Worm (Caenorhabditis elegans): ENCODE data around the gene T24A6.17.

The T24A6.17 gene

DNA sequence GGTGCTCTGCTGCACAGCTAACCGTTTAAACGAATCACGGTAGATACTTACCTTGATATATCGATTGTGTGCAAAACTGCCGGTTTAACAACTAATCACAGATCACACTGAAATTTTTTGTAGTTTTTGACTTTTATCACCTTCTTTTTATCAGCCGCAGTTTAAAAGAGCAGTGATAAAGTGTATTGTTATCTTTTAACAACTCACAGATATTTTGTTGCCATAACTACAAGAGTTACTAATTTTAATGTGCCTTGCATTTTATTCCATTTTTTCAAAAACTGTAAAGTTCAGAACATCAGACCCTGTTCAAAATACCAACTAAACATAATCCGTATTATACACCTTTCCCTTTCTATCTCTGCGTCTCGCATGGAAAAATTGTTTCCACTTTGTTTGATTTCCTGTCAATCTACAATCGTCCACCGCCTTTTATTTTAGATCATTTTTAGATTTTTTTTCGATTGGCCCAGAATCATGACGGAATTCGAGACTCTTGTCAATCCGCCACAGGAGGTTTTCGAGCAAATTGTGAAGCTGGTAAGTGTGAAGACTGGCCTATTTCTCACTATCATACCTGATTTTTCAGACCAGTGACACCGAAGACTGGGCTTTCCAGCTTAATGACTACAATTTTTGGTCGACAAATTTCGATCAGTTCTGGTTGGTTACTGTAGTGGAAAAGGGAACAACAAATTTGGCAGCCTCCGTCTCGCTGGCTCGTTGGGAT lies 11.3 kb downstream of the T24A6.17 start, which contains the start of gene T24A6.20:
Gene T24A6.20, plus strand, starts transcription at position 395 of the 730 bp plus-strand sequence.
- TF ChIP-seq elt-3 (tag; optimal IDR thresholded peaks at IDR 0.05) (no peak), unc-62 (GFP tag; optimal IDR thresholded peaks at IDR 0.05) (no peak), blmp-1 (tag; optimal IDR thresholded peaks at IDR 0.05) (peak; percentile 35), ets-5 (GFP tag; IDR thresholded peaks at IDR 0.05) (no peak), lin-15B (tag; optimal IDR thresholded peaks at IDR 0.05) (no peak), sox-4 (tag; optimal IDR thresholded peaks at IDR 0.05) (no peak), vab-15 (tag; optimal IDR thresholded peaks at IDR 0.05) (no peak), elt-2 (tag; optimal IDR thresholded peaks at IDR 0.05) (peak; percentile 70), lin-14 (GFP tag; optimal IDR thresholded peaks at IDR 0.05) (no peak), efl-1 (optimal IDR thresholded peaks at IDR 0.05) (no peak), efl-1 (GFP tag; optimal IDR thresholded peaks at IDR 0.05 in 1 of 2) (peak in 1 of 2 experiments; percentile 91), fkh-8 (tag; optimal IDR thresholded peaks at IDR 0.05) (no peak), ces-1 (GFP tag; optimal IDR thresholded peaks at IDR 0.05) (no peak), nhr-19 (GFP tag; conservative IDR thresholded peaks at IDR 0.05) (no peak), unc-98 (GFP tag; IDR thresholded peaks at IDR 0.05) (no peak), lin-35 (GFP tag; optimal IDR thresholded peaks at IDR 0.05) (no peak), aha-1 (tag; optimal IDR thresholded peaks at IDR 0.05) (no peak)

DNA sequence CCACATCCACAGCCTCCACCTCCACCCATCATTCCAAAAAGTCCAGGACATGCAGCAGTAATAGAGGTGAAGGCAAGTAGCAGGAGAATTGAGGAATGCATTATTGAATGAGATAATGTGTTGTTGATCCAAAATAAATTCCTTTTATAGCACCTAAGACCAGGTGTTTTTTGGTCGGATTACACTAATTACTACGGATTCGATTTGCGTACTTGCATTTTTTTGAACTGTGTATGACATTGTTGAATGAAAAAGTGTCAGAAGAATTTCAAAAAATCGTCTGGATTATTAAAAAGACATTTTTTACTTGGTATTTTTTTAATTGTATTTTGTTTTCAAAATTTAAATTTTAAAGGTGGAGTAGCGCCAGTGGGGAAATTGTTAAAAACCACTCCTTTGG lies 12.5 kb downstream of the T24A6.17 start, which contains the start of gene grl-28:
Gene grl-28, minus strand, starts transcription at position 101 of the 400 bp plus-strand sequence.
- peak; percentile 1 for TF ChIP-seq nhr-85 (tag)
- TF ChIP-seq ets-5 (GFP tag; IDR thresholded peaks at IDR 0.05) = no peak

DNA sequence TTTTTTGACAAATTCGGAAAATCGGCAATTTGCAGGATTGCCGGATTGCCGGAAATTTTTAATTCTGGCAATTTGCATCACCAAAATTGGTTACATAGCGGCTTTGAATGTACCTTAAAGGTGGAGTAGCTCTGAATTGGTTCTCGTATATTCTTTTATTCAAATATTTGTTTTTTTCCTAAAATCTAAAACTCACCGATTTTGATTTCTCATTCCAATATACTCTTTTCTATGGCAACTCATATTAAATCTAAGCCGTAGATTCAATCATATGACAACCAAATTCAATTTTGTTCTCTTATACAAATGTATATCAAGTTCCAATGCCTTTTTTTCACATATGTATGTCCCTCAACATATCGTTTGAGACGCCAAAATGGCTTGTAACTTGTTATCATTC lies 14.7 kb downstream of the T24A6.17 start, which contains the start of gene sri-21:
Gene sri-21, plus strand, starts transcription at position 301 of the 400 bp plus-strand sequence.
- TF ChIP-seq nhr-20 (tag; optimal IDR thresholded peaks at IDR 0.05) = no peak
- no peak for TF ChIP-seq ceh-90 (tag; optimal IDR thresholded peaks at IDR 0.05)
- TF ChIP-seq F16B12.6 (tag; optimal IDR thresholded peaks at IDR 0.05) = no peak
- no peak for TF ChIP-seq lir-3 (tag; optimal IDR thresholded peaks at IDR 0.05; ENCODE audit: poor library complexity)
- TF ChIP-seq egl-27 (tag; optimal IDR thresholded peaks at IDR 0.05) = no peak
- no peak for TF ChIP-seq zag-1 (tag; optimal IDR thresholded peaks at IDR 0.05)
- TF ChIP-seq dpl-1 (GFP tag; optimal IDR thresholded peaks at IDR 0.05) = no peak
- no peak for TF ChIP-seq ceh-63 (GFP tag; optimal IDR thresholded peaks at IDR 0.05)

DNA sequence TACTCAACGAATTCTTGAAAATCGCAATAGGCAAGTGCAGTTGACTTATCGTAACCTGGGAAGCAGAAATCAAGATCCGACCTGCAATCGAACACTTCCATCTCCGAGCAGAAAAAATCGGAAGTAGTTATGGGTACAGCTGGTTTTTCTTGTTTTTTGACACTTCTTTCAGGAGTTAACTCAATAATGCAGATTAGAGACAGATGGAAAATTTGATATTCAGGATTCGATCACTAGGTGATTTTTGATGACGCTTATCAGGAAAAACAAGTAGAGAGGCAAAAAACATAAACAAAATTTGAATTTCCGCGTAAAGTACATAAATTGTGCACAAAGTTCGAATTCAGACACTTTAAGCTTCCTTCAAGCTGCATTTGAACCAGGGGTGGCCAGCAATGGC lies 15.4 kb downstream of the T24A6.17 start, which contains the start of gene srw-130:
Gene srw-130, minus strand, starts transcription at position 101 of the 400 bp plus-strand sequence.
- TF ChIP-seq elt-2 (tag; optimal IDR thresholded peaks at IDR 0.05) = no peak
- TF ChIP-seq lin-13 (GFP tag; optimal IDR thresholded peaks at IDR 0.05) = no peak
- TF ChIP-seq aha-1 (tag; optimal IDR thresholded peaks at IDR 0.05) = no peak
- TF ChIP-seq nhr-71 (tag; optimal IDR thresholded peaks at IDR 0.05) = no peak
- no peak for TF ChIP-seq ceh-63 (GFP tag; optimal IDR thresholded peaks at IDR 0.05)
- TF ChIP-seq irx-1 (tag; optimal IDR thresholded peaks at IDR 0.05) = no peak

DNA sequence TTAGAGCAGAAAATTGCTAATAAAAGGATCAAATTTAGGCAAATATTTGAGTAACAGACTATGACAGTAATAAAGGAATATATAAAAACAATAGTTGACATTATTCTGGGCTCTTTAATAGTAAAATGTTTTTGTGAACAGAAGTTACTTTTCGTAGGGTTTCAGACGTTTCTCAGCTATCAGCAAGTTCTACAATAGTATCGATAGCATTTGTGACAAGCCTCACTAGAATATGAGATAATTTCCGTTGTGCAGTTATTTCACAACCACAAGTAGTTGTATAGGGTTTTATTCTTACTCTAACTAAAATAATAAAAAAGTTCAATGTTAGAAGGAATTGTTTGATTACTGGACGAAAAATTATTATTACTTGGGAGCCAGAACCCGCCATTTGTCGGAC lies 17.7 kb downstream of the T24A6.17 start, which contains the start of gene srbc-68:
Gene srbc-68, minus strand, starts transcription at position 101 of the 400 bp plus-strand sequence.
- TF ChIP-seq ets-5 (GFP tag; IDR thresholded peaks at IDR 0.05) (no peak), efl-3 (GFP tag; optimal IDR thresholded peaks at IDR 0.05) (no peak)

DNA sequence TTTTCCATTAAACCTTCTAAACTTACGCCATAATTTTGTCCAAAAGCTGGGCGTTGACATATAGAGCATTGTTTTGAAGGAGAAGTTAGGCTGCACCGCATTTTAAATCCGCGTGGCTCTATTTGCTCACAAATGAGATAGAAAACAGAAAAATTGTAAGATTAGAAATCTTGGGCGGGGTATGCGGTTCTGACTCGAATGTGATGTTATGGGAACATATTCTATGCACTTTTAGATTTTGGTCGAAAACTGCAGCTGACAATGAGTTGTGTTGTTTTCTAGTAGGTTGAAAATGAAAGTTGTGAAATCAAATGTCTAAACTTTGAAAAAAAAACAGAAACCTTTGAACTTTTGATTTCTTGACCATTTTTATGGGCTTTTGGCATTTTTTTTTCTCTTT lies 20.9 kb downstream of the T24A6.17 start, which contains the start of gene nhr-222:
Gene nhr-222, minus strand, starts transcription at position 101 of the 400 bp plus-strand sequence.
- TF ChIP-seq lin-39 (tag; optimal IDR thresholded peaks at IDR 0.05) (no peak), nhr-237 (tag; optimal IDR thresholded peaks at IDR 0.05) (no peak), unc-62 (GFP tag; optimal IDR thresholded peaks at IDR 0.05) (no peak), hlh-4 (tag; optimal IDR thresholded peaks at IDR 0.05) (no peak), mep-1 (tag; optimal IDR thresholded peaks at IDR 0.05) (no peak), dpl-1 (GFP tag; optimal IDR thresholded peaks at IDR 0.05) (no peak), ceh-88 (GFP tag; IDR thresholded peaks at IDR 0.05) (no peak), lin-13 (GFP tag; optimal IDR thresholded peaks at IDR 0.05) (no peak), ceh-90 (tag; optimal IDR thresholded peaks at IDR 0.05) (no peak), lin-15B (tag; optimal IDR thresholded peaks at IDR 0.05) (no peak), ceh-63 (GFP tag; optimal IDR thresholded peaks at IDR 0.05) (no peak), skn-1 (tag; optimal IDR thresholded peaks at IDR 0.05) (no peak), lsy-2 (tag; optimal IDR thresholded peaks at IDR 0.05) (no peak), nhr-19 (GFP tag; conservative IDR thresholded peaks at IDR 0.05) (no peak)
